Worm (Caenorhabditis elegans) whole organism, L1 larva: ENCODE results near the gene C29F9.9.

Experiments used
- aha-1 ChIP-seq: fragments of 150-350 bp; optimal IDR thresholded peaks from 2 replicates; lab custom pipeline; 2014; ENCODE audit warnings: missing biosample characterization, missing genetic modification characterization
- ceh-90 ChIP-seq: sonication (generic microtip); optimal IDR thresholded peaks from 2 replicates; lab custom pipeline; 2016; ENCODE audit warnings: missing genetic modification characterization, missing compliant biosample characterization
- ces-1 ChIP-seq: fragments of 150-350 bp; optimal IDR thresholded peaks from 2 replicates; lab custom pipeline; 2014; ENCODE audit warnings: missing biosample characterization, missing genetic modification reagents, missing genetic modification characterization
- dsc-1 ChIP-seq: sonication (generic microtip); optimal IDR thresholded peaks from 2 replicates; lab custom pipeline; 2016; ENCODE audit warnings: mild to moderate bottlenecking, missing genetic modification characterization, missing compliant biosample characterization
- efl-1 ChIP-seq, 4 experiments: fragments of 150-350 bp; optimal IDR thresholded peaks in 3 of 4; peaks in 1 of 4; 1 replicate in 1 of 4; 2 replicates in 3 of 4; lab custom pipeline; 2014; ENCODE audit warnings: missing biosample characterization in 2 of 4, missing genetic modification characterization in 2 of 4, missing genetic modification reagents in 2 of 4
- elt-2 ChIP-seq: sonication (generic microtip); optimal IDR thresholded peaks from 2 replicates; lab custom pipeline; 2016; ENCODE audit warnings: missing genetic modification characterization, mild to moderate bottlenecking, inconsistent platforms, missing compliant biosample characterization, missing genetic modification reagents
- fkh-4 ChIP-seq: sonication (generic microtip); optimal IDR thresholded peaks from 2 replicates; lab custom pipeline; 2016; ENCODE audit warnings: missing compliant biosample characterization, missing genetic modification characterization, borderline replicate concordance
- fos-1 ChIP-seq: fragments of 150-350 bp; optimal IDR thresholded peaks from 2 replicates; lab custom pipeline; 2014; ENCODE audit warnings: missing biosample characterization, missing genetic modification characterization
- isw-1 ChIP-seq: fragments of 200-800 bp; sonication (Bioruptor generic); IDR thresholded peaks from 2 replicates; pipeline ENCODE4 v1.3.6; 2022; ENCODE audit warnings: missing genetic modification characterization, missing compliant biosample characterization
- lir-3 ChIP-seq: sonication (generic microtip); optimal IDR thresholded peaks from 2 replicates; lab custom pipeline; 2016; ENCODE audit warnings: mild to moderate bottlenecking, missing genetic modification characterization, moderate library complexity, missing compliant biosample characterization; ENCODE audit not compliant: poor library complexity
- mdl-1 ChIP-seq, 2 experiments: fragments of 150-350 bp; optimal IDR thresholded peaks; 2 replicates each; lab custom pipeline; 2014 to 2017; ENCODE audit warnings: missing biosample characterization in 2 of 2, missing genetic modification characterization in 2 of 2, inconsistent platforms in 1 of 2
- nhr-11 ChIP-seq: fragments of 150-350 bp; optimal IDR thresholded peaks from 2 replicates; lab custom pipeline; 2014; ENCODE audit warnings: missing biosample characterization, missing genetic modification characterization
- nhr-12 ChIP-seq: sonication (generic microtip); optimal IDR thresholded peaks from 2 replicates; lab custom pipeline; 2017; ENCODE audit warnings: missing biosample characterization, missing genetic modification characterization
- nhr-237 ChIP-seq: fragments of 150-350 bp; optimal IDR thresholded peaks from 2 replicates; lab custom pipeline; 2014; ENCODE audit warnings: missing biosample characterization, missing genetic modification characterization
- nhr-28 ChIP-seq: fragments of 150-350 bp; optimal IDR thresholded peaks from 2 replicates; lab custom pipeline; 2014; ENCODE audit warnings: missing biosample characterization, missing genetic modification characterization
- nhr-77 ChIP-seq: fragments of 150-350 bp; optimal IDR thresholded peaks from 2 replicates; lab custom pipeline; 2014; ENCODE audit warnings: missing biosample characterization, missing genetic modification characterization
- nhr-85 ChIP-seq: sonication (generic microtip); peaks from one replicate; lab custom pipeline; 2016; ENCODE audit warnings: missing genetic modification characterization, inconsistent platforms, missing compliant biosample characterization
- nhr-90 ChIP-seq: sonication (generic microtip); optimal IDR thresholded peaks from 2 replicates; lab custom pipeline; 2016; ENCODE audit warnings: mild to moderate bottlenecking, missing genetic modification characterization, missing compliant biosample characterization; ENCODE audit not compliant: poor library complexity
- snpc-4 ChIP-seq: fragments of 150-350 bp; optimal IDR thresholded peaks from 2 replicates; lab custom pipeline; 2014; ENCODE audit warnings: missing biosample characterization, missing genetic modification characterization
- snu-23 ChIP-seq: sonication (generic microtip); optimal IDR thresholded peaks from 2 replicates; lab custom pipeline; 2016; ENCODE audit warnings: missing genetic modification characterization, missing compliant biosample characterization
- unc-62 ChIP-seq: fragments of 150-350 bp; optimal IDR thresholded peaks from 2 replicates; lab custom pipeline; 2014; ENCODE audit warnings: missing biosample characterization, missing genetic modification reagents, missing genetic modification characterization

The C29F9.9 gene

ce11 chrIII:53696-54095 is 45.0 kb downstream of the C29F9.9 start:
- TF ChIP-seq fos-1 (tag; lab: Kevin White, UChicago), result no peak
- TF ChIP-seq aha-1 (tag; lab: Kevin White, UChicago), result no peak
- TF ChIP-seq fkh-4 (tag; lab: Kevin White, UChicago), result no peak
- no peak for TF ChIP-seq ces-1 (GFP tag; lab: Kevin White, UChicago)
- TF ChIP-seq elt-2, result no peak
- no peak for TF ChIP-seq lir-3 (tag; lab: Kevin White, UChicago)

- TF ChIP-seq unc-62 (GFP tag; lab: Kevin White, UChicago), result no peak
- no peak for TF ChIP-seq dsc-1 (tag; lab: Kevin White, UChicago)
- no peak for TF ChIP-seq nhr-12 (tag; lab: Kevin White, UChicago)
- no peak for TF ChIP-seq ceh-90 (tag; lab: Kevin White, UChicago)
- TF ChIP-seq snpc-4 (tag; lab: Kevin White, UChicago), result no peak
- TF ChIP-seq nhr-77, result no peak
- TF ChIP-seq nhr-28, result no peak
- no peak for TF ChIP-seq nhr-11 (tag; lab: Kevin White, UChicago)
- TF ChIP-seq, all 84 proteins: peak for 0
These were observed 47.1 kb downstream of the C29F9.9 start for ce11 chrIII:51622-52021.

- TF ChIP-seq nhr-90 (tag; lab: Kevin White, UChicago), result no peak
- TF ChIP-seq efl-1 (optimal IDR thresholded peaks at IDR 0.05; lab: Kevin White, UChicago), result no peak
- peak in 1 of 2 experiments; percentile 10 for TF ChIP-seq efl-1 (GFP tag; optimal IDR thresholded peaks at IDR 0.05 in 1 of 2; lab: Kevin White, UChicago)
- TF ChIP-seq nhr-85 (tag; lab: Kevin White, UChicago), result peak; percentile 32
- no peak for TF ChIP-seq snu-23 (GFP tag; lab: Kevin White, UChicago)
These were observed 48.3 kb downstream of the C29F9.9 start for ce11 chrIII:50418-50817.

ce11 chrIII:49064-49463 is 49.7 kb downstream of the C29F9.9 start:
- no peak for TF ChIP-seq ceh-90 (tag; lab: Kevin White, UChicago)
- TF ChIP-seq nhr-11 (tag; lab: Kevin White, UChicago), result no peak
- no peak for TF ChIP-seq isw-1 (GFP tag; lab: Robert Waterston, UW)
- no peak for TF ChIP-seq nhr-237 (tag; lab: Kevin White, UChicago)
- no peak for TF ChIP-seq mdl-1 (tag; optimal IDR thresholded peaks at IDR 0.05; lab: Kevin White, UChicago)
